Worm (Caenorhabditis elegans): ENCODE results near the gene W08G11.1.

The W08G11.1 gene

ce11 chrV:16350061-16350460 lies 3.2 kb downstream of the W08G11.1 start:
- TF ChIP-seq ceh-13 (GFP tag; optimal IDR thresholded peaks at IDR 0.05) (no peak), sea-1 (GFP tag; conservative IDR thresholded peaks at IDR 0.05) (no peak), B0310.2 (tag; optimal IDR thresholded peaks at IDR 0.05) (no peak), hnd-1 (tag; optimal IDR thresholded peaks at IDR 0.05) (no peak), hmbx-1 (tag; optimal IDR thresholded peaks at IDR 0.05) (no peak), hmg-4 (GFP tag; optimal IDR thresholded peaks at IDR 0.05) (no peak), ets-7 (tag; optimal IDR thresholded peaks at IDR 0.05) (no peak), tbx-37 (GFP tag; conservative IDR thresholded peaks at IDR 0.05) (no peak), aly-1 (tag; optimal IDR thresholded peaks at IDR 0.05) (no peak), ceh-36 (tag; optimal IDR thresholded peaks at IDR 0.05) (no peak)

DNA sequence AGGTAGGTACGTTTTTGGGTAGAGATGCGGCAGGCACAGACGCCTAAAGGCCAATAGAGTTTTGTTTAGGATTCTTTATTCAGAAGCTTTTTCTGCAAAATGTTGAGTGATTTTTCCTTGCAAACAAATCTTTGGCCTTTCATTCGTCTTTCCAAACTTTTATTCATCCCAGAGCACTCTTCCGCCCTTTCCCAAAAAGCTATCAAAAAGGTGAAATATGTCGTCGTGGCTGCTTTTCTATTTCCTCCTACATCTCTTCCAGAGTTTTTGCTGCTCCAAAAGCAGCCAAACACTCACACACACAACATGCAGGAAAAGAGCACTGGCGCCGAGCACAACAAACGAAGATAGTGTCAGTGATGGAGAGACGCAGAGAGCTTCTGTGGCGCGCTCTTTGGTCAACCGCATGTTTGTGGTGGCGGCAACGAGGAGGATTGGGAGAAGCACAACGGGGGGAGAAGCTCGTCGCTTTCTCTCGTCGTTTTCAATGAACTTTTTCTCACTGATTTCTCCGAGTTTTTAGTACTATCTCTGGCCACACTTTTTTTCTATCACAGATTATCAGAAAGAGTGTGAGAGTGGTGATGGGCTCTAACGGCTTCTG lies 4.0 kb downstream of the W08G11.1 start:
- TF ChIP-seq sea-1 (GFP tag; conservative IDR thresholded peaks at IDR 0.05): no peak
- TF ChIP-seq hmg-4 (GFP tag; optimal IDR thresholded peaks at IDR 0.05): peak; percentile 13
- TF ChIP-seq ceh-36 (tag; optimal IDR thresholded peaks at IDR 0.05): no peak

- TF ChIP-seq ceh-36 (tag; optimal IDR thresholded peaks at IDR 0.05) (no peak), flt-1 (GFP tag; IDR thresholded peaks at IDR 0.05) (no peak), sea-1 (GFP tag; conservative IDR thresholded peaks at IDR 0.05) (no peak), tra-4 (tag; optimal IDR thresholded peaks at IDR 0.05) (no peak), ets-7 (tag; optimal IDR thresholded peaks at IDR 0.05) (no peak), B0310.2 (tag; optimal IDR thresholded peaks at IDR 0.05) (no peak), tbx-37 (GFP tag; conservative IDR thresholded peaks at IDR 0.05) (no peak), scrt-1 (GFP tag; IDR thresholded peaks at IDR 0.05) (no peak), aly-1 (tag; optimal IDR thresholded peaks at IDR 0.05) (no peak), hmg-4 (GFP tag; optimal IDR thresholded peaks at IDR 0.05) (no peak), hmbx-1 (tag; optimal IDR thresholded peaks at IDR 0.05) (no peak)
Measured at ce11 chrV:16351757-16352156, 4.9 kb downstream of the W08G11.1 start.

ce11 chrV:16352282-16352681 lies 5.4 kb downstream of the W08G11.1 start:
- TF ChIP-seq scrt-1 (GFP tag; IDR thresholded peaks at IDR 0.05) (no peak), hmbx-1 (tag; optimal IDR thresholded peaks at IDR 0.05) (no peak), hnd-1 (tag; optimal IDR thresholded peaks at IDR 0.05) (no peak), ama-1 (optimal IDR thresholded peaks at IDR 0.05) (no peak), tra-4 (tag; optimal IDR thresholded peaks at IDR 0.05) (no peak), F13C5.2 (tag; optimal IDR thresholded peaks at IDR 0.05) (no peak), hmg-4 (GFP tag; optimal IDR thresholded peaks at IDR 0.05) (no peak), sea-1 (GFP tag; conservative IDR thresholded peaks at IDR 0.05) (no peak), flt-1 (GFP tag; IDR thresholded peaks at IDR 0.05) (no peak), tbx-37 (GFP tag; conservative IDR thresholded peaks at IDR 0.05) (no peak), tbx-11 (GFP tag; IDR thresholded peaks at IDR 0.05) (no peak), ets-7 (tag; optimal IDR thresholded peaks at IDR 0.05) (no peak), B0310.2 (tag; optimal IDR thresholded peaks at IDR 0.05) (no peak), pes-1 (GFP tag; IDR thresholded peaks at IDR 0.05) (no peak), aly-1 (tag; optimal IDR thresholded peaks at IDR 0.05) (no peak), ceh-13 (GFP tag; optimal IDR thresholded peaks at IDR 0.05) (no peak), ceh-36 (tag; optimal IDR thresholded peaks at IDR 0.05) (no peak)

ce11 chrV:16354675-16355074 lies 7.8 kb downstream of the W08G11.1 start:
- no peak for TF ChIP-seq B0310.2 (tag; optimal IDR thresholded peaks at IDR 0.05)
- no peak for TF ChIP-seq ceh-36 (tag; optimal IDR thresholded peaks at IDR 0.05)
- no peak for TF ChIP-seq F13C5.2 (tag; optimal IDR thresholded peaks at IDR 0.05)
- TF ChIP-seq scrt-1 (GFP tag; IDR thresholded peaks at IDR 0.05): no peak
- no peak for TF ChIP-seq flt-1 (GFP tag; IDR thresholded peaks at IDR 0.05)
- no peak for TF ChIP-seq hmg-4 (GFP tag; optimal IDR thresholded peaks at IDR 0.05)

ce11 chrV:16355941-16356340 lies 9.1 kb downstream of the W08G11.1 start:
- TF ChIP-seq tra-4 (tag; optimal IDR thresholded peaks at IDR 0.05) (no peak), F13C5.2 (tag; optimal IDR thresholded peaks at IDR 0.05) (peak; percentile 43), ama-1 (optimal IDR thresholded peaks at IDR 0.05) (no peak), hmg-4 (GFP tag; optimal IDR thresholded peaks at IDR 0.05) (peak; percentile 66)

- no peak for TF ChIP-seq tbx-37 (GFP tag; conservative IDR thresholded peaks at IDR 0.05)
- no peak for TF ChIP-seq aly-1 (tag; optimal IDR thresholded peaks at IDR 0.05)
- no peak for TF ChIP-seq ceh-13 (GFP tag; optimal IDR thresholded peaks at IDR 0.05)
- TF ChIP-seq sea-1 (GFP tag; conservative IDR thresholded peaks at IDR 0.05): no peak
- no peak for TF ChIP-seq ceh-36 (tag; optimal IDR thresholded peaks at IDR 0.05)
- TF ChIP-seq ets-7 (tag; optimal IDR thresholded peaks at IDR 0.05): no peak
- no peak for TF ChIP-seq hmbx-1 (tag; optimal IDR thresholded peaks at IDR 0.05)
- no peak for TF ChIP-seq tbx-11 (GFP tag; IDR thresholded peaks at IDR 0.05)
- TF ChIP-seq B0310.2 (tag; optimal IDR thresholded peaks at IDR 0.05): no peak
- TF ChIP-seq scrt-1 (GFP tag; IDR thresholded peaks at IDR 0.05): no peak
- TF ChIP-seq tra-4 (tag; optimal IDR thresholded peaks at IDR 0.05): no peak
- TF ChIP-seq hmg-4 (GFP tag; optimal IDR thresholded peaks at IDR 0.05): no peak
- TF ChIP-seq pes-1 (GFP tag; IDR thresholded peaks at IDR 0.05): no peak
- no peak for TF ChIP-seq flt-1 (GFP tag; IDR thresholded peaks at IDR 0.05)
- TF ChIP-seq F13C5.2 (tag; optimal IDR thresholded peaks at IDR 0.05): no peak
- TF ChIP-seq hnd-1 (tag; optimal IDR thresholded peaks at IDR 0.05): no peak
- no peak for TF ChIP-seq ama-1 (optimal IDR thresholded peaks at IDR 0.05)
Measured at ce11 chrV:16356798-16357197, 9.9 kb downstream of the W08G11.1 start.

DNA sequence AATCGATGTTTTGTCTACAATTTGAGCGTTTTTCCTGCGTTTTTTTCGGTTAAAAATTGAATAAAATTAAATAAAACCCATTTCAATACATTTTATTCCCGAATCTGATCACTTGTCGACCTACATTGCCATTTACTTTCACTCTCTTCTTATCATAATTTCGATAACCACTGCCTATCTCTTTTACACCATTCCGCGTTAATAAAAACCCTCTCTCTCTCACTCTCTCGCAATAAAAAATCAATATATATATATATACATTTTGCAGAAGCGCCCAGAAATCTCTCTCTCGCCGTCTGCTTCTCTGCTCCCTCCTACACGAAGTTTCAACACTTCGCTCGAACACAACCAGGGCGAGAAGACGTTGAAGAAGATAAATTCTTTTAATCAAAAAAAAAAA lies 10.4 kb downstream of the W08G11.1 start, which contains the start of gene pptr-1:
pptr-1 (plus strand) TSS at position 269 of the 400 bp plus-strand sequence.
- no peak for TF ChIP-seq scrt-1 (GFP tag; IDR thresholded peaks at IDR 0.05)

Data from whole organism, early embryonic.